Fruit fly (Drosophila melanogaster): Measurements from ENCODE around the gene BI-1.

BI-1 gene

dm6 chr3L:8346100-8346980 is 37.6 kb upstream of the BI-1 start, which contains the start of the genes CG7182 and GAPcenA (continued):
- TF ChIP-seq sd (tag; optimal IDR thresholded peaks at IDR 0.05) = peak; percentile 33
- no peak for TF ChIP-seq Nf-YA (GFP tag; IDR thresholded peaks at IDR 0.05)
- no peak for TF ChIP-seq danr (GFP tag; IDR thresholded peaks at IDR 0.05)
- TF ChIP-seq CG4404 (GFP tag; IDR thresholded peaks at IDR 0.05) = peak; percentile 33
- TF ChIP-seq CG34422 (GFP tag; IDR thresholded peaks at IDR 0.05) = peak; percentile 80; the same call in 1 of the 3 replicates
- no peak for TF ChIP-seq D (optimal IDR thresholded peaks at IDR 0.05)
- peak; percentile 53 for TF ChIP-seq D (GFP tag; optimal IDR thresholded peaks at IDR 0.05)
- TF ChIP-seq CG10979 (tag; optimal IDR thresholded peaks at IDR 0.05) = peak; percentile 56
- peak; percentile 58 for TF ChIP-seq sisA (GFP tag; IDR thresholded peaks at IDR 0.05)
- TF ChIP-seq Nf-YC (tag; optimal IDR thresholded peaks at IDR 0.05) = peak; percentile 77
- peak; percentile 67 for TF ChIP-seq Dref (GFP tag; IDR thresholded peaks at IDR 0.05)
- peak; percentile 79 for TF ChIP-seq CG13424 (tag; optimal IDR thresholded peaks at IDR 0.05)
- peak; percentile 42 for TF ChIP-seq Dp (GFP tag; optimal IDR thresholded peaks at IDR 0.05)
- peak; percentile 86 for TF ChIP-seq Sry-δ (GFP tag; optimal IDR thresholded peaks at IDR 0.05)
- TF ChIP-seq klu (GFP tag; IDR thresholded peaks at IDR 0.05) = peak; percentile 26; the same call in 1 of the 2 replicates
- TF ChIP-seq ssp (GFP tag; IDR thresholded peaks at IDR 0.05) = 0 out of 2 replicates have a peak, but pooled peaks have one; percentile 31
- TF ChIP-seq slou (GFP tag; optimal IDR thresholded peaks at IDR 0.05) = peak; percentile 16
- peak; percentile 20 for TF ChIP-seq trh (GFP tag; optimal IDR thresholded peaks at IDR 0.05)
- peak; percentile 3 for TF ChIP-seq Vsx1 (GFP tag; optimal IDR thresholded peaks at IDR 0.05)
- TF ChIP-seq Gug (GFP tag; IDR thresholded peaks at IDR 0.05) = peak; percentile 24; the same call in 1 of the 4 replicates
- TF ChIP-seq zen (tag; optimal IDR thresholded peaks at IDR 0.05) = peak; percentile 56
- TF ChIP-seq crol (GFP tag; IDR thresholded peaks at IDR 0.05) = peak; percentile 99
- TF ChIP-seq row (GFP tag; IDR thresholded peaks at IDR 0.05) = peak; percentile 85
- TF ChIP-seq seq (GFP tag; IDR thresholded peaks at IDR 0.05) = no peak
- TF ChIP-seq CG9932 (GFP tag; IDR thresholded peaks at IDR 0.05) = peak; percentile 82
- TF ChIP-seq YL-1 (GFP tag; optimal IDR thresholded peaks at IDR 0.05) = peak; percentile 76
- TF ChIP-seq CG16815 (GFP tag; optimal IDR thresholded peaks at IDR 0.05) = peak; percentile 35
- no peak for TF ChIP-seq Deaf1 (tag; optimal IDR thresholded peaks at IDR 0.05)
- no peak for TF ChIP-seq nau (GFP tag; optimal IDR thresholded peaks at IDR 0.05)
- TF ChIP-seq ind (GFP tag; optimal IDR thresholded peaks at IDR 0.05) = peak; percentile 71
- 0 out of 2 replicates have a peak, but pooled peaks have one; percentile 10 for TF ChIP-seq ttk (GFP tag; IDR thresholded peaks at IDR 0.05)
- TF ChIP-seq chif (GFP tag; optimal IDR thresholded peaks at IDR 0.05) = peak; percentile 1 to 15
- peak; percentile 13 for TF ChIP-seq CG6813 (GFP tag; optimal IDR thresholded peaks at IDR 0.05)
- TF ChIP-seq CG11723 (GFP tag; optimal IDR thresholded peaks at IDR 0.05) = peak; percentile 34
- TF ChIP-seq Rx (GFP tag; IDR thresholded peaks at IDR 0.05) = 0 out of 2 replicates have a peak, but pooled peaks have one; percentile 14
- no peak for TF ChIP-seq tx (GFP tag; optimal IDR thresholded peaks at IDR 0.05)
- TF ChIP-seq CG32532 (GFP tag; IDR thresholded peaks at IDR 0.05) = peak; percentile 45
- no peak for TF ChIP-seq hth (optimal IDR thresholded peaks at IDR 0.05)
- TF ChIP-seq CG7556 (GFP tag; optimal IDR thresholded peaks at IDR 0.05) = peak; percentile 76
- peak; percentile 94 for TF ChIP-seq stwl (tag; optimal IDR thresholded peaks at IDR 0.05)
- TF ChIP-seq p53 (GFP tag; optimal IDR thresholded peaks at IDR 0.05) = no peak
- no peak for TF ChIP-seq Mes4 (GFP tag; optimal IDR thresholded peaks at IDR 0.05)
- TF ChIP-seq scrt (GFP tag; optimal IDR thresholded peaks at IDR 0.05) = peak; percentile 48
- TF ChIP-seq pros (GFP tag; optimal IDR thresholded peaks at IDR 0.05) = no peak
- TF ChIP-seq CG11695 (GFP tag; IDR thresholded peaks at IDR 0.05) = no peak
- peak; percentile 2 for TF ChIP-seq NC2β (GFP tag; optimal IDR thresholded peaks at IDR 0.05)
- no peak for TF ChIP-seq CG16779 (GFP tag; IDR thresholded peaks at IDR 0.05)
- no peak for TF ChIP-seq CTCF (GFP tag; optimal IDR thresholded peaks at IDR 0.05)
- TF ChIP-seq unpg (GFP tag; optimal IDR thresholded peaks at IDR 0.05) = peak; percentile 66
- TF ChIP-seq pan (optimal IDR thresholded peaks at IDR 0.05) = no peak
- peak in 1 of 2 experiments; percentile 45 for TF ChIP-seq pan (GFP tag; optimal IDR thresholded peaks at IDR 0.05 in 1 of 2, IDR thresholded peaks at IDR 0.05 in 1 of 2)
